Fruit fly (Drosophila melanogaster) whole organism, wandering third instar larva: ENCODE measurements around the gene CG34269.
A peak's percentile ranks its signal among the peaks of the same experiment; 100 is the strongest.

Experiments used
- Abd-B ChIP-seq: fragments of >200 bp; optimal IDR thresholded peaks from 2 replicates; lab custom pipeline; 2017; ENCODE audit warnings: missing biosample characterization, missing genetic modification characterization
- CG32264 ChIP-seq: fragments of 200-800 bp; sonication (Bioruptor generic); optimal IDR thresholded peaks from 2 replicates; lab custom pipeline; 2016; ENCODE audit warnings: missing biosample characterization, missing genetic modification characterization
- CrebA ChIP-seq: fragments of 200-800 bp; sonication (Bioruptor generic); optimal IDR thresholded peaks from 2 replicates; lab custom pipeline; 2016; ENCODE audit warnings: missing biosample characterization, mild to moderate bottlenecking, missing genetic modification characterization, borderline replicate concordance
- Dfd ChIP-seq: fragments of >200 bp; optimal IDR thresholded peaks from 2 replicates; lab custom pipeline; 2017; ENCODE audit warnings: missing biosample characterization, missing genetic modification characterization
- HLH106 ChIP-seq: fragments of 200-800 bp; optimal IDR thresholded peaks from 3 replicates; lab custom pipeline; 2019; ENCODE audit warnings: missing biosample characterization, mild to moderate bottlenecking, missing genetic modification characterization, moderate library complexity
- Hnf4 ChIP-seq: fragments of 200-800 bp; sonication (Bioruptor generic); optimal IDR thresholded peaks from 2 replicates; lab custom pipeline; 2016; ENCODE audit warnings: missing biosample characterization, mild to moderate bottlenecking, missing genetic modification characterization
- Hr83 ChIP-seq: fragments of 200-300 bp; sonication (Bioruptor generic); optimal IDR thresholded peaks from 2 replicates; lab custom pipeline; 2016; ENCODE audit warnings: missing biosample characterization, mild to moderate bottlenecking, missing genetic modification characterization, moderate library complexity; ENCODE audit not compliant: poor library complexity, severe bottlenecking
- Jra ChIP-seq: sonication (Bioruptor generic); optimal IDR thresholded peaks from 2 replicates; lab custom pipeline; 2016; ENCODE audit warnings: missing biosample characterization, missing genetic modification characterization
- Mio ChIP-seq: sonication (Bioruptor generic); optimal IDR thresholded peaks from 2 replicates; lab custom pipeline; 2016; ENCODE audit warnings: missing biosample characterization, missing genetic modification characterization
- Myc ChIP-seq: fragments of >200 bp; optimal IDR thresholded peaks from 2 replicates; lab custom pipeline; 2017
- N ChIP-seq: fragments of >200 bp; optimal IDR thresholded peaks from 2 replicates; lab custom pipeline; 2018; ENCODE audit warnings: missing biosample characterization, missing external identifiers, missing genetic modification characterization
- OdsH ChIP-seq: fragments of 200-800 bp; sonication (Bioruptor generic); optimal IDR thresholded peaks from 2 replicates; lab custom pipeline; 2016; ENCODE audit warnings: missing biosample characterization, mild to moderate bottlenecking, missing genetic modification characterization
- Sp1 ChIP-seq: fragments of 200-800 bp; sonication (Bioruptor generic); optimal IDR thresholded peaks from 3 replicates; lab custom pipeline; 2019; ENCODE audit warnings: missing biosample characterization, mild to moderate bottlenecking, missing genetic modification characterization, moderate library complexity
- Vsx2 ChIP-seq: fragments of 200-300, 225-300 bp; sonication (Bioruptor generic); optimal IDR thresholded peaks from 2 replicates; lab custom pipeline; 2018; ENCODE audit warnings: missing biosample characterization, missing genetic modification characterization; ENCODE audit not compliant: partially characterized antibody
- br ChIP-seq: fragments of 200-800 bp; sonication (Bioruptor generic); optimal IDR thresholded peaks from 2 replicates; lab custom pipeline; 2016; ENCODE audit warnings: missing biosample characterization, missing genetic modification characterization
- brk ChIP-seq: fragments of 200-800 bp; sonication (Bioruptor generic); optimal IDR thresholded peaks from 2 replicates; lab custom pipeline; 2016; ENCODE audit warnings: missing biosample characterization, mild to moderate bottlenecking, missing genetic modification characterization
- dl ChIP-seq, 2 experiments: fragments of 175-275, 200-275 bp in 1 of 2; fragments of 200-275 bp in 1 of 2; sonication (Bioruptor generic); optimal IDR thresholded peaks; lab custom pipeline; 2018; ENCODE audit warnings: mild to moderate bottlenecking in 2 of 2, missing biosample characterization in 2 of 2, missing genetic modification characterization in 2 of 2, moderate library complexity in 2 of 2; ENCODE audit not compliant: partially characterized antibody in 2 of 2, insufficient read depth in 1 of 2
- dmrt93B ChIP-seq: fragments of 200-800 bp; sonication (Bioruptor generic); optimal IDR thresholded peaks from 2 replicates; lab custom pipeline; 2018; ENCODE audit warnings: missing biosample characterization, mild to moderate bottlenecking, missing genetic modification characterization
- dsf ChIP-seq: sonication (Bioruptor generic); optimal IDR thresholded peaks from 2 replicates; lab custom pipeline; 2016; ENCODE audit warnings: missing biosample characterization, missing genetic modification characterization, borderline replicate concordance
- ey ChIP-seq: fragments of 200-800 bp; sonication (Bioruptor generic); optimal IDR thresholded peaks from 2 replicates; lab custom pipeline; 2016; ENCODE audit warnings: missing biosample characterization, missing genetic modification characterization
- foxo ChIP-seq, 2 experiments: fragments of 200-800 bp; sonication (Bioruptor generic); optimal IDR thresholded peaks; 2 replicates in 1 of 2; 3 replicates in 1 of 2; lab custom pipeline; 2016 to 2017; ENCODE audit warnings: missing biosample characterization in 2 of 2, missing genetic modification characterization in 2 of 2
- fru ChIP-seq: fragments of 200-800 bp; sonication (Bioruptor generic); optimal IDR thresholded peaks from 3 replicates; lab custom pipeline; 2016; ENCODE audit warnings: missing biosample characterization, mild to moderate bottlenecking, missing genetic modification characterization
- h ChIP-seq: fragments of 200-800 bp; sonication (Bioruptor generic); optimal IDR thresholded peaks from 3 replicates; lab custom pipeline; 2016; ENCODE audit warnings: missing biosample characterization, mild to moderate bottlenecking, missing genetic modification characterization
- lola ChIP-seq: fragments of >200 bp; optimal IDR thresholded peaks from 2 replicates; lab custom pipeline; 2017; ENCODE audit warnings: missing biosample characterization, missing genetic modification characterization
- pan ChIP-seq: fragments of >200 bp; optimal IDR thresholded peaks from 2 replicates; lab custom pipeline; 2017
- psq ChIP-seq: fragments of 200-800 bp; sonication (Bioruptor generic); optimal IDR thresholded peaks from 3 replicates; lab custom pipeline; 2017; ENCODE audit warnings: missing biosample characterization, mild to moderate bottlenecking, missing genetic modification characterization, moderate library complexity
- sage ChIP-seq: fragments of 200-800 bp; sonication (Bioruptor generic); optimal IDR thresholded peaks from 2 replicates; lab custom pipeline; 2016; ENCODE audit warnings: missing biosample characterization, mild to moderate bottlenecking, missing genetic modification characterization
- sv ChIP-seq: fragments of 200-800 bp; sonication (Bioruptor generic); optimal IDR thresholded peaks from 3 replicates; lab custom pipeline; 2016; ENCODE audit warnings: missing biosample characterization, missing genetic modification characterization
- tai ChIP-seq: sonication (Bioruptor generic); optimal IDR thresholded peaks from 2 replicates; lab custom pipeline; 2016; ENCODE audit warnings: missing biosample characterization, missing genetic modification characterization
- usp ChIP-seq: fragments of >200 bp; optimal IDR thresholded peaks from 2 replicates; lab custom pipeline; 2017; ENCODE audit warnings: missing biosample characterization, missing genetic modification characterization
- woc ChIP-seq: sonication (Bioruptor generic); optimal IDR thresholded peaks from 2 replicates; lab custom pipeline; 2016; ENCODE audit warnings: missing biosample characterization, mild to moderate bottlenecking, missing genetic modification characterization

Gene CG34269

DNA sequence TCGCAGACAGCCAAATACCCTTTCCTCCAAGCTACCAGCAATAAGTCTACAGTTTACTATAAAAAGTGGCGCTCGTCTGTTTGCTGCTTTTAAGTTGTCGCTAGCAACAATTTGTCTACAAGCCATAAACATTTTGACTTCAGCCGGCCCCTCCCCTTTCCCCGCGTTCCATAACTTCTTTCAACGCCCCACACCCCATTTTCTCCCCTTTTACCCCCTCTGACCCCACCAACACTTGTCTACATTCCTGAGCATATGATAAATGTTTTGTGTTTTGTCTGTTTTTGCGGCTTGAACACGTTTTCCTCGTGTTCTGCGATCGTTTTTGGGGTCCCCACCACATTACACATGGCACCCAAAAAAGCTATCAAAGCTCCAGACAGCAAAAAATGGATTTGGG, 14.5 kb upstream of the CG34269 start:
- TF ChIP-seq pan, result no peak
- TF ChIP-seq br (GFP tag; lab: Kevin White, UChicago), result no peak
- TF ChIP-seq psq (GFP tag; lab: Kevin White, UChicago), result no peak
- TF ChIP-seq CG32264 (GFP tag; lab: Kevin White, UChicago), result no peak
- TF ChIP-seq N, result no peak
- TF ChIP-seq Sp1, result no peak
- TF ChIP-seq OdsH, result no peak
- no peak for TF ChIP-seq tai (GFP tag; lab: Kevin White, UChicago)
- TF ChIP-seq Hnf4 (GFP tag; lab: Kevin White, UChicago), result no peak
- TF ChIP-seq sv (GFP tag; lab: Kevin White, UChicago), result no peak
- no peak for TF ChIP-seq usp (GFP tag; lab: Kevin White, UChicago)

DNA sequence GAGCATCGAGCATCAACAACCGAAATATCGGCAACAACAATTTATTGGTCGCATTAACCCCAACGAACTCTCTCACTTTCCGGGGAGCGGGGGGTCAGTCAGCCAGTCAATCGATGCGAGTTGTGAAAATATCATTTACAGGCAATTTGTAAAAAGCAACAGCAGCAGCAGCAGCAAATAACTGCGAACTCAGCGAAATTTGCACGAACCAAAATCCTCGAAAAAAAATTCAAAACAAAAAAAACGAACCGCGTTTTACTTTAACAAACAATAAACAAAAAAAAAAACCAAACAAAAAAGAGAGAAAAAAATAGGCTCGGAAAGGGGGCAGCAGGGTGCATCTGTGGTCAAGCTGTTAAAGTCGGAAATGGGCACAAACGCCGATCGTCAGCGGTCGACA, 12.5 kb upstream of the CG34269 start:
- TF ChIP-seq dl (GFP tag; optimal IDR thresholded peaks at IDR 0.05; lab: Kevin White, UChicago; ENCODE audit: insufficient read depth in 1 of 2, partially characterized antibody in 2 of 2), result no peak
- no peak for TF ChIP-seq foxo (GFP tag; optimal IDR thresholded peaks at IDR 0.05; lab: Kevin White, UChicago)
- TF ChIP-seq pan, result no peak
- TF ChIP-seq woc (GFP tag; lab: Kevin White, UChicago), result no peak
- TF ChIP-seq Hr83 (GFP tag; lab: Kevin White, UChicago), result no peak
- TF ChIP-seq brk (GFP tag; lab: Kevin White, UChicago), result no peak
- TF ChIP-seq Mio (GFP tag; lab: Kevin White, UChicago), result no peak
- TF ChIP-seq sage (GFP tag; lab: Kevin White, UChicago), result no peak
- no peak for TF ChIP-seq Abd-B (GFP tag; lab: Kevin White, UChicago)
- no peak for TF ChIP-seq dmrt93B
- no peak for TF ChIP-seq CrebA (GFP tag; lab: Kevin White, UChicago)
- no peak for TF ChIP-seq Sp1
- no peak for TF ChIP-seq OdsH
- no peak for TF ChIP-seq ey

DNA sequence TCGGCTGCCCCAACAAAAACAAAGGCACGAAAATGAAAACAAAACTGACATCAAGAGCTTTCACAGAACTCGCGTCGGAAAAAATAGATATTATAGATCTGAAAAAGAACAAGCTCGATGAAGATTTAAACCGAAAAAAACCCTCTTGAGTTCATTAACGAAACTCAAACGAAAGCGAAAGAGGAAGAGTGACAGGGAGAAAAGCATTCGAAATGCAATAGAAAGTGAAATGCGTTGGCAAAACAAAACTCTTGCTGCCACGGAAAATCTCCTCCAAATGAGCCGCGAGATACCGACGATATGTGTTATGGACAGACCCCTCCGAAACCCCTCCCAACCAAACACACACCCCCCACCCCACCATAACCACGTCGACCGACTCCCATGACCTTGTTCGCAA, 11.6 kb upstream of the CG34269 start:
- TF ChIP-seq Sp1 (no peak), HLH106 (tag; lab: Kevin White, UChicago) (no peak), Jra (GFP tag; lab: Kevin White, UChicago) (no peak), CG32264 (GFP tag; lab: Kevin White, UChicago) (no peak), dsf (no peak), CrebA (GFP tag; lab: Kevin White, UChicago) (no peak), Vsx2 (GFP tag; lab: Kevin White, UChicago) (no peak), dmrt93B (no peak), lola (GFP tag; lab: Kevin White, UChicago) (no peak), Dfd (no peak), tai (GFP tag; lab: Kevin White, UChicago) (no peak), dl (GFP tag; optimal IDR thresholded peaks at IDR 0.05; lab: Kevin White, UChicago; ENCODE audit: insufficient read depth in 1 of 2, partially characterized antibody in 2 of 2) (no peak)

DNA sequence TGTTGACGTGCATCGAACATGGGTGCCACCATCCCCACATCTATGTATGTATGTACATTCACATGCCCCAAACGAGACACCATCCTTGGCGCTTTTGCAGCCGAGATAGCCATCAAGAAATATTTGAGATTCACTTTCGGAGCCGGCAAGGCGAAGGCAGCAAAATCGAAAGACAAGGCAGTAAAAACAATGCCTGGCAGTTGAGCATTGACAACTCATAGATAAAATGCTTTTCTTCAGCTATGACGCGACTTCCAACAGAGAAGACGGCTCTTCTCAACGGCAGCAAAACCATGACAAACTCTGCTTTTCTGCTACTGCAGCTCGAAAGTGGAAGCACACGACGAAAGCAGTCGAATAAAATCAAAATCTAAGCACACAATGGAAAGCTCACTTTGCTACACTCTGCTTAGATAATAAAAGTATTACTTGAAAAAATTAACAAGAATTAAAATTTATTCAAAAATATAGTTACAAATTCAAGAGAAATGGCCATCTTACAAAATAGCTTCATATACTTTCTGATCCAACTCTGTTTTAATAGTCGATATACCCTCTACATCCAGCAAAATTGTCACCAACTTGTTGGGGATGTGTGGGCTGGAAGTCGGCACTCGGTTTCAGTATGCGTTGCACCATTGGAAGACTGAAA, 11.1 kb upstream of the CG34269 start:
- TF ChIP-seq fru (no peak), OdsH (no peak), HLH106 (tag; lab: Kevin White, UChicago) (no peak), h (GFP tag; lab: Kevin White, UChicago) (peak; percentile 35), dsf (no peak), dmrt93B (no peak)
- TF ChIP-seq, all 38 proteins: peak for 1

DNA sequence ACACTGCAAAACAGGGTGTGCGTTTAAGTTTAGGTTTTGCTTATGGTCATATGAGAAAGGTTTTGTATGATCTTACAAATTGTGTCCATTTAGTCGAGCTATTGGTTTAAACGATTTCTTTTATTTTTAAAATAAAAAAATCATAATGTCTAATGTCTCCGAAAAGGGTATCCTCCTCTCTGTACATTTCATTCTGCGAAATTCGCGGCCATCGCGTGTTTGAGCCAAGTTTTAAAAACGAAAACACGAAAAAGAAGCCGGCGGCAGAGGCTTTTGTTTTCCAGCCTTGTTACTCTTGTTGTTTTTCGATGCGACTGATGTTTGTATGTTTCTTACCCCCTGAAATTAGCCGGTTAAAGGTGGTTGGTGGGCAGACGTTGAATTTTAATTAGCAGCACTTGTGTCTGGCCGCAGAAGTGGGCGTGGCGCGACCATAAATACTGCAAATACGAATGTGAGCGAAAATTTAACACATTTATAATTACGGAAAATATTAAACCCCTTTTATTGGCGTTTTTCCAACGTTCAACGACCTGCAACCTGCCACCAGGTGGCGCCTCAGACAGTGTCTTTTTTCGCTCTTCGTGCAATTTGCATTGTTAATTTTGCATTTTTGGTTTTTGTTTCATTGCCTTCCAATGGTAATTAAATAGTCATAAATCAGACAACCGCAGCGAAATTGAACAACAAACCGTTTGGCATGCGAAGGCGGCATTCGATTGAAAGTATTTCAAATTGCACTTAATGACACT, 7.5 kb upstream of the CG34269 start:
- TF ChIP-seq foxo (GFP tag; optimal IDR thresholded peaks at IDR 0.05; lab: Kevin White, UChicago) (peak in 1 of 2 experiments; percentile 8), Myc (lab: Kevin White, UChicago) (no peak), usp (GFP tag; lab: Kevin White, UChicago) (no peak), Jra (GFP tag; lab: Kevin White, UChicago) (no peak), Vsx2 (GFP tag; lab: Kevin White, UChicago) (peak; percentile 19), tai (GFP tag; lab: Kevin White, UChicago) (no peak), Hnf4 (GFP tag; lab: Kevin White, UChicago) (no peak), woc (GFP tag; lab: Kevin White, UChicago) (peak; percentile 3), CG32264 (GFP tag; lab: Kevin White, UChicago) (no peak), fru (peak; percentile 17), N (no peak)
